Fruit fly (Drosophila melanogaster) Kc167 (cell line): ENCODE data around the gene SoxN.

Experiments
- Myc ChIP-seq: fragments of >200 bp; optimal IDR thresholded peaks from 2 replicates; lab custom pipeline; 2017; ENCODE audit warnings: missing external identifiers
- Sin3A ChIP-seq: fragments of >200 bp; optimal IDR thresholded peaks from 2 replicates; lab custom pipeline; 2018; ENCODE audit warnings: missing external identifiers
- h ChIP-seq: fragments of >200 bp; optimal IDR thresholded peaks from 3 replicates; lab custom pipeline; 2018; ENCODE audit warnings: missing external identifiers
- psq ChIP-seq: fragments of >200 bp; optimal IDR thresholded peaks from 2 replicates; lab custom pipeline; 2017; ENCODE audit warnings: missing external identifiers

- TF ChIP-seq psq, result no peak
- no peak for TF ChIP-seq Sin3A (lab: Kevin White, UChicago)
- TF ChIP-seq Myc (lab: Kevin White, UChicago), result no peak
- TF ChIP-seq h (lab: Kevin White, UChicago), result no peak
Measured at dm6 chr2L:8859839-8860238, 34.4 kb downstream of the SoxN start.
